Fruit fly (Drosophila melanogaster) whole organism, embryonic: Measurements from ENCODE around the gene Elp4.

Experiments
- Abd-B ChIP-seq: fragments of 200-800 bp; sonication (Bioruptor generic); optimal IDR thresholded peaks from 2 replicates; lab custom pipeline; 2018; ENCODE audit warnings: missing biosample characterization, mild to moderate bottlenecking, missing genetic modification characterization, moderate library complexity
- CG10209 ChIP-seq: fragments of 200-800 bp; sonication (Bioruptor generic); optimal IDR thresholded peaks from 3 replicates; lab custom pipeline; 2017; ENCODE audit warnings: missing biosample characterization, mild to moderate bottlenecking, missing genetic modification characterization, missing genetic modification reagents
- CG10274 ChIP-seq: fragments of 200-800 bp; sonication (Bioruptor generic); optimal IDR thresholded peaks from 3 replicates; lab custom pipeline; 2017; ENCODE audit warnings: missing biosample characterization, mild to moderate bottlenecking, missing genetic modification characterization
- CG10979 ChIP-seq: fragments of 200-800 bp; sonication (Bioruptor generic); optimal IDR thresholded peaks from 2 replicates; lab custom pipeline; 2018; ENCODE audit warnings: missing biosample characterization, mild to moderate bottlenecking, missing genetic modification characterization, moderate library complexity
- CG11093 ChIP-seq: fragments of 200-800 bp; sonication (Bioruptor generic); IDR thresholded peaks from 3 replicates; pipeline ENCODE4 v1.3.6; 2022; ENCODE audit warnings: missing biosample characterization, missing genetic modification characterization
- CG11456 ChIP-seq: fragments of 200-800 bp; sonication (Bioruptor generic); IDR thresholded peaks from 3 replicates; pipeline ENCODE4 v1.3.6; 2022; ENCODE audit warnings: missing biosample characterization, missing genetic modification characterization
- CG11504 ChIP-seq: fragments of 200-800 bp; sonication (Bioruptor generic); optimal IDR thresholded peaks from 3 replicates; lab custom pipeline; 2019; ENCODE audit warnings: missing biosample characterization, mild to moderate bottlenecking, missing genetic modification characterization, moderate library complexity
- CG14014 ChIP-seq: fragments of 200-800 bp; sonication (Bioruptor generic); IDR thresholded peaks from 2 replicates; pipeline ENCODE4 v1.3.6; 2022; ENCODE audit warnings: missing biosample characterization, missing genetic modification characterization
- CG17361 ChIP-seq: fragments of 200-800 bp; sonication (Bioruptor generic); IDR thresholded peaks from 3 replicates; pipeline ENCODE4 v1.3.6; 2022; ENCODE audit warnings: missing biosample characterization, missing genetic modification characterization
- CG18476 ChIP-seq: fragments of 200-800 bp; sonication (Bioruptor generic); optimal IDR thresholded peaks from 2 replicates; lab custom pipeline; 2016; ENCODE audit warnings: missing biosample characterization, mild to moderate bottlenecking, missing genetic modification characterization
- CG18599 ChIP-seq: fragments of 200-800 bp; sonication (Bioruptor generic); optimal IDR thresholded peaks from 3 replicates; lab custom pipeline; 2017; ENCODE audit warnings: missing biosample characterization, missing genetic modification characterization, mild to moderate bottlenecking, moderate library complexity, missing genetic modification reagents
- CG2129 ChIP-seq: fragments of 200-800 bp; sonication (Bioruptor generic); IDR thresholded peaks from 2 replicates; pipeline ENCODE4 v1.3.6; 2022; ENCODE audit warnings: missing biosample characterization, missing genetic modification characterization; ENCODE audit not compliant: partially characterized antibody
- CG30403 ChIP-seq: fragments of 200-800 bp; sonication (Bioruptor generic); optimal IDR thresholded peaks from 3 replicates; lab custom pipeline; 2016; ENCODE audit warnings: missing biosample characterization, missing genetic modification characterization
- CG3065 ChIP-seq: fragments of 200-800 bp; sonication (Bioruptor generic); optimal IDR thresholded peaks from 2 replicates; lab custom pipeline; 2016; ENCODE audit warnings: missing biosample characterization, missing genetic modification characterization
- CG31441 ChIP-seq: fragments of 200-800 bp; sonication (Bioruptor generic); IDR thresholded peaks from 2 replicates; pipeline ENCODE4 v1.3.6; 2022; ENCODE audit warnings: missing biosample characterization, missing genetic modification characterization
- CG3726 ChIP-seq: fragments of 200-800 bp; sonication (Bioruptor generic); IDR thresholded peaks from 3 replicates; pipeline ENCODE4, ENCODE4 v1.3.6; 2022; ENCODE audit warnings: missing biosample characterization, missing genetic modification characterization
- CG4328 ChIP-seq: fragments of 200-800 bp; sonication (Bioruptor generic); optimal IDR thresholded peaks from 3 replicates; lab custom pipeline; 2017; ENCODE audit warnings: missing biosample characterization, missing genetic modification reagents, missing genetic modification characterization
- CG7839 ChIP-seq: fragments of 200-800 bp; sonication (Bioruptor generic); optimal IDR thresholded peaks from 3 replicates; lab custom pipeline; 2018; ENCODE audit warnings: missing biosample characterization, mild to moderate bottlenecking, missing genetic modification characterization, moderate library complexity
- Doc2 ChIP-seq: fragments of 200-800 bp; sonication (Bioruptor generic); IDR thresholded peaks from 2 replicates; pipeline ENCODE4 v1.3.6; 2022; ENCODE audit warnings: missing biosample characterization, missing genetic modification characterization
- HLH54F ChIP-seq: fragments of 200-800 bp; sonication (Bioruptor generic); optimal IDR thresholded peaks from 3 replicates; lab custom pipeline; 2016; ENCODE audit warnings: missing biosample characterization, missing genetic modification characterization
- HLHmδ ChIP-seq: fragments of 200-800 bp; sonication (Bioruptor generic); optimal IDR thresholded peaks from 2 replicates; lab custom pipeline; 2018; ENCODE audit warnings: missing biosample characterization, mild to moderate bottlenecking, missing genetic modification characterization, moderate library complexity
- Hr51 ChIP-seq, 2 experiments: fragments of 200-800 bp; sonication (Bioruptor generic); optimal IDR thresholded peaks; 2 replicates in 1 of 2; 3 replicates in 1 of 2; lab custom pipeline; 2016 to 2018; ENCODE audit warnings: missing biosample characterization in 2 of 2, missing genetic modification characterization in 2 of 2, mild to moderate bottlenecking in 1 of 2, moderate library complexity in 1 of 2
- Hsf ChIP-seq: fragments of 200-800 bp; sonication (Bioruptor generic); optimal IDR thresholded peaks from 3 replicates; lab custom pipeline; 2016; ENCODE audit warnings: missing biosample characterization, missing genetic modification characterization
- Lpt ChIP-seq: fragments of >200 bp; optimal IDR thresholded peaks from 2 replicates; lab custom pipeline; 2018; ENCODE audit warnings: missing biosample characterization, missing genetic modification characterization
- Meics ChIP-seq: fragments of 200-800 bp; sonication (Bioruptor generic); optimal IDR thresholded peaks from 2 replicates; lab custom pipeline; 2017; ENCODE audit warnings: missing biosample characterization, mild to moderate bottlenecking, missing genetic modification characterization
- Oli ChIP-seq: fragments of 200-800 bp; sonication (Bioruptor generic); optimal IDR thresholded peaks from 2 replicates; lab custom pipeline; 2018; ENCODE audit warnings: missing biosample characterization, mild to moderate bottlenecking, missing genetic modification characterization, moderate library complexity
- Ptx1 ChIP-seq: fragments of 200-800 bp; sonication (Bioruptor generic); IDR thresholded peaks from 2 replicates; pipeline ENCODE4 v1.3.6; 2022; ENCODE audit warnings: missing biosample characterization, missing genetic modification characterization
- Side ChIP-seq: fragments of 200-800 bp; sonication (Bioruptor generic); optimal IDR thresholded peaks from 2 replicates; lab custom pipeline; 2016; ENCODE audit warnings: missing biosample characterization, missing genetic modification characterization
- Spps ChIP-seq: fragments of 200-800 bp; sonication (Bioruptor generic); optimal IDR thresholded peaks from 2 replicates; lab custom pipeline; 2018; ENCODE audit warnings: missing biosample characterization, mild to moderate bottlenecking, missing genetic modification characterization
- Taf1 ChIP-seq: fragments of 200-800 bp; sonication (Bioruptor generic); IDR thresholded peaks from 2 replicates; pipeline ENCODE4 v1.3.6; 2022; ENCODE audit warnings: missing biosample characterization, missing genetic modification characterization
- Trl ChIP-seq, 3 experiments: fragments of >200 bp in 2 of 3; fragments of 200-800 bp in 1 of 3; sonication (Bioruptor generic) in 1 of 3; optimal IDR thresholded peaks; 2 replicates in 1 of 3; 3 replicates in 2 of 3; lab custom pipeline; 2016 to 2017; ENCODE audit warnings: missing biosample characterization in 1 of 3, missing genetic modification characterization in 1 of 3
- Xbp1 ChIP-seq: fragments of 200-800 bp; sonication (Bioruptor generic); optimal IDR thresholded peaks from 3 replicates; lab custom pipeline; 2016; ENCODE audit warnings: missing biosample characterization, mild to moderate bottlenecking, missing genetic modification characterization
- ase ChIP-seq: fragments of 200-800 bp; sonication (Bioruptor generic); IDR thresholded peaks from 3 replicates; pipeline ENCODE4 v1.3.6; 2022; ENCODE audit warnings: missing biosample characterization, missing genetic modification characterization
- az2 ChIP-seq: fragments of 200-800 bp; sonication (Bioruptor generic); optimal IDR thresholded peaks from 3 replicates; lab custom pipeline; 2016; ENCODE audit warnings: missing biosample characterization, missing genetic modification characterization
- bowl ChIP-seq: fragments of 200-800 bp; sonication (Bioruptor generic); IDR thresholded peaks from 2 replicates; pipeline ENCODE4 v1.3.6; 2022; ENCODE audit warnings: missing biosample characterization, missing genetic modification characterization
- cato ChIP-seq: fragments of 200-800 bp; sonication (Bioruptor generic); optimal IDR thresholded peaks from 2 replicates; lab custom pipeline; 2016; ENCODE audit warnings: missing biosample characterization, missing genetic modification characterization, borderline replicate concordance
- dmrt11E ChIP-seq: fragments of 200-800 bp; sonication (Bioruptor generic); optimal IDR thresholded peaks from 3 replicates; lab custom pipeline; 2018; ENCODE audit warnings: missing biosample characterization, mild to moderate bottlenecking, missing genetic modification characterization, moderate library complexity
- ems ChIP-seq: fragments of 200-800 bp; sonication (Bioruptor generic); optimal IDR thresholded peaks from 3 replicates; lab custom pipeline; 2016; ENCODE audit warnings: missing biosample characterization, missing genetic modification characterization
- grn ChIP-seq: fragments of 200-800 bp; sonication (Bioruptor generic); optimal IDR thresholded peaks from 3 replicates; lab custom pipeline; 2017; ENCODE audit warnings: missing biosample characterization, missing genetic modification characterization
- gsb ChIP-seq: fragments of 200-800 bp; sonication (Bioruptor generic); IDR thresholded peaks from 2 replicates; pipeline ENCODE4 v1.3.6; 2022; ENCODE audit warnings: missing biosample characterization, missing genetic modification characterization
- insv ChIP-seq, 2 experiments: fragments of 200-800 bp; sonication (Bioruptor generic); optimal IDR thresholded peaks; 3 replicates each; lab custom pipeline; 2016 to 2018; ENCODE audit warnings: missing biosample characterization in 2 of 2, missing genetic modification characterization in 2 of 2
- klu ChIP-seq: fragments of 200-800 bp; sonication (Bioruptor generic); IDR thresholded peaks from 2 replicates; pipeline ENCODE4 v1.3.6; 2022; ENCODE audit warnings: missing biosample characterization, missing genetic modification characterization
- lab ChIP-seq: fragments of 200-800 bp; sonication (Bioruptor generic); optimal IDR thresholded peaks from 3 replicates; lab custom pipeline; 2017; ENCODE audit warnings: missing biosample characterization, missing genetic modification characterization, mild to moderate bottlenecking, moderate library complexity, missing genetic modification reagents
- luna ChIP-seq: fragments of 200-800 bp; sonication (Bioruptor generic); optimal IDR thresholded peaks from 2 replicates; lab custom pipeline; 2016; ENCODE audit warnings: missing biosample characterization, missing genetic modification characterization
- nmo ChIP-seq: fragments of 200-800 bp; sonication (Bioruptor generic); optimal IDR thresholded peaks from 2 replicates; lab custom pipeline; 2018; ENCODE audit warnings: missing biosample characterization, mild to moderate bottlenecking, missing genetic modification characterization, moderate library complexity
- pzg ChIP-seq: fragments of 200-800 bp; sonication (Bioruptor generic); optimal IDR thresholded peaks from 3 replicates; lab custom pipeline; 2018; ENCODE audit warnings: missing biosample characterization, mild to moderate bottlenecking, missing genetic modification characterization, moderate library complexity
- row ChIP-seq: fragments of 200-800 bp; sonication (Bioruptor generic); IDR thresholded peaks from 3 replicates; pipeline ENCODE4 v1.3.6; 2022; ENCODE audit warnings: missing biosample characterization, missing genetic modification characterization
- sc ChIP-seq, 3 experiments: fragments of >200 bp in 2 of 3; fragments of 200-800 bp in 1 of 3; sonication (Bioruptor generic) in 1 of 3; optimal IDR thresholded peaks; 2 replicates in 2 of 3; 3 replicates in 1 of 3; lab custom pipeline; 2017; ENCODE audit warnings: mild to moderate bottlenecking in 1 of 3, missing biosample characterization in 1 of 3, missing genetic modification characterization in 1 of 3, missing genetic modification reagents in 1 of 3
- sisA ChIP-seq: fragments of 200-800 bp; sonication (Bioruptor generic); IDR thresholded peaks from 2 replicates; pipeline ENCODE4 v1.3.6; 2022; ENCODE audit warnings: missing biosample characterization, missing genetic modification characterization
- wek ChIP-seq: fragments of 200-800 bp; sonication (Bioruptor generic); optimal IDR thresholded peaks from 3 replicates; lab custom pipeline; 2018; ENCODE audit warnings: missing biosample characterization, mild to moderate bottlenecking, missing genetic modification characterization, moderate library complexity

The Elp4 gene

dm6 chr2L:5569503-5569902 is 45.6 kb downstream of the Elp4 start (continued):
- TF ChIP-seq luna (GFP tag; lab: Kevin White, UChicago) (no peak), CG2129 (GFP tag; lab: Robert Waterston, UW) (no peak), pzg (no peak), CG10979 (tag; lab: Kevin White, UChicago) (no peak), sc (optimal IDR thresholded peaks at IDR 0.05; lab: Kevin White, UChicago) (no peak), sc (GFP tag; optimal IDR thresholded peaks at IDR 0.05; lab: Kevin White, UChicago) (no peak), Hsf (peak; percentile 31), CG17361 (GFP tag; lab: Robert Waterston, UW) (no peak), lab (GFP tag; lab: Kevin White, UChicago) (peak; percentile 72), Hr51 (GFP tag; optimal IDR thresholded peaks at IDR 0.05; lab: Kevin White, UChicago) (peak in 1 of 2 experiments; percentile 43), CG14014 (peak; percentile 64; the same call in 1 of the 2 replicates), ems (GFP tag; lab: Kevin White, UChicago) (no peak), CG3726 (GFP tag; lab: Robert Waterston, UW) (no peak), gsb (no peak), CG18599 (peak; percentile 70), CG3065 (GFP tag; lab: Kevin White, UChicago) (no peak), CG7839 (tag; lab: Kevin White, UChicago) (peak; percentile 58), ase (GFP tag; lab: Robert Waterston, UW) (peak; percentile 39; the same call in 1 of the 3 replicates), grn (GFP tag; lab: Kevin White, UChicago) (no peak), CG11504 (tag; lab: Kevin White, UChicago) (peak; percentile 52), Taf1 (GFP tag; lab: Robert Waterston, UW) (0 out of 2 replicates have a peak, but pooled peaks have one; percentile 12), CG11456 (GFP tag; lab: Robert Waterston, UW) (0 out of 3 replicates have a peak, but pooled peaks have one; percentile 43), Xbp1 (GFP tag; lab: Kevin White, UChicago) (peak; percentile 9), nmo (GFP tag; lab: Kevin White, UChicago) (peak; percentile 16), Side (GFP tag; lab: Kevin White, UChicago) (no peak), CG18476 (GFP tag; lab: Kevin White, UChicago) (no peak), Trl (optimal IDR thresholded peaks at IDR 0.05; lab: Kevin White, UChicago) (no peak), Trl (GFP tag; optimal IDR thresholded peaks at IDR 0.05; lab: Kevin White, UChicago) (peak; percentile 30), CG30403 (peak; percentile 30), az2 (GFP tag; lab: Kevin White, UChicago) (no peak), Doc2 (GFP tag; lab: Robert Waterston, UW) (0 out of 2 replicates have a peak, but pooled peaks have one; percentile 13), Abd-B (GFP tag; lab: Kevin White, UChicago) (peak; percentile 22), Lpt (no peak), CG4328 (GFP tag; lab: Kevin White, UChicago) (no peak), HLHmδ (no peak), dmrt11E (no peak), CG11093 (no peak; the same call in 2 of the 3 replicates), wek (GFP tag; lab: Kevin White, UChicago) (no peak), CG10209 (GFP tag; lab: Kevin White, UChicago) (no peak), sisA (no peak), Ptx1 (GFP tag; lab: Robert Waterston, UW) (peak; percentile 54; the same call in 1 of the 2 replicates), CG10274 (GFP tag; lab: Kevin White, UChicago) (no peak), klu (GFP tag; lab: Robert Waterston, UW) (no peak), bowl (GFP tag; lab: Robert Waterston, UW) (no peak), Meics (GFP tag; lab: Kevin White, UChicago) (peak; percentile 58), Spps (tag; lab: Kevin White, UChicago) (no peak), HLH54F (GFP tag; lab: Kevin White, UChicago) (peak; percentile 17), insv (GFP tag; optimal IDR thresholded peaks at IDR 0.05; lab: Kevin White, UChicago) (no peak), cato (GFP tag; lab: Kevin White, UChicago) (no peak), CG31441 (GFP tag; lab: Robert Waterston, UW) (no peak), row (GFP tag; lab: Robert Waterston, UW) (peak; percentile 69), Oli (tag; lab: Kevin White, UChicago) (peak; percentile 27)
